Fruit fly (Drosophila melanogaster) whole organism, embryonic: ENCODE data around the gene nAChRalpha5.

Experiments used
- Antp ChIP-seq: fragments of 200-800 bp; sonication (Bioruptor generic); optimal IDR thresholded peaks from 3 replicates; lab custom pipeline; 2016; ENCODE audit warnings: missing biosample characterization, missing genetic modification characterization
- Atf-2 ChIP-seq: fragments of 200-800 bp; sonication (Bioruptor generic); optimal IDR thresholded peaks from 2 replicates; lab custom pipeline; 2016; ENCODE audit warnings: missing biosample characterization, missing genetic modification characterization
- B-H1 ChIP-seq: fragments of 200-800 bp; sonication (Bioruptor generic); IDR thresholded peaks from 3 replicates; pipeline ENCODE4 v1.3.6; 2022; ENCODE audit warnings: missing biosample characterization, missing genetic modification characterization
- BtbVII ChIP-seq: fragments of 200-800 bp; sonication (Bioruptor generic); optimal IDR thresholded peaks from 3 replicates; lab custom pipeline; 2017; ENCODE audit warnings: missing biosample characterization, mild to moderate bottlenecking, missing genetic modification characterization
- CG10462 ChIP-seq: fragments of 200-800 bp; sonication (Bioruptor generic); optimal IDR thresholded peaks from 2 replicates; lab custom pipeline; 2016; ENCODE audit warnings: missing biosample characterization, missing genetic modification characterization
- CG11695 ChIP-seq: fragments of 200-800 bp; sonication (Bioruptor generic); IDR thresholded peaks from 3 replicates; pipeline ENCODE4 v1.3.6; 2022; ENCODE audit warnings: missing biosample characterization, missing genetic modification characterization
- CG12236 ChIP-seq: fragments of 200-800 bp; sonication (Bioruptor generic); optimal IDR thresholded peaks from 2 replicates; lab custom pipeline; 2016; ENCODE audit warnings: missing biosample characterization, missing genetic modification characterization
- CG13424 ChIP-seq: fragments of 200-800 bp; sonication (Bioruptor generic); optimal IDR thresholded peaks from 2 replicates; lab custom pipeline; 2019; ENCODE audit warnings: missing biosample characterization, mild to moderate bottlenecking, missing genetic modification characterization, moderate library complexity
- CG13624 ChIP-seq: fragments of 200-800 bp; sonication (Bioruptor generic); optimal IDR thresholded peaks from 2 replicates; lab custom pipeline; 2016; ENCODE audit warnings: missing biosample characterization, missing genetic modification characterization
- CG14667 ChIP-seq: fragments of 200-800 bp; sonication (Bioruptor generic); IDR thresholded peaks from 2 replicates; pipeline ENCODE4 v1.3.6; 2022; ENCODE audit warnings: missing biosample characterization, missing genetic modification characterization
- CG1647 ChIP-seq: fragments of 200-800 bp; sonication (Bioruptor generic); optimal IDR thresholded peaks from 3 replicates; lab custom pipeline; 2016; ENCODE audit warnings: missing biosample characterization, missing genetic modification characterization
- CG17359 ChIP-seq: fragments of 200-800 bp; sonication (Bioruptor generic); optimal IDR thresholded peaks from 3 replicates; lab custom pipeline; 2018; ENCODE audit warnings: missing biosample characterization, mild to moderate bottlenecking, missing genetic modification characterization, moderate library complexity
- CG17361 ChIP-seq: fragments of 200-800 bp; sonication (Bioruptor generic); IDR thresholded peaks from 3 replicates; pipeline ENCODE4 v1.3.6; 2022; ENCODE audit warnings: missing biosample characterization, missing genetic modification characterization
- CG17612 ChIP-seq: fragments of 200-800 bp; sonication (Bioruptor generic); IDR thresholded peaks from 2 replicates; pipeline ENCODE4 v1.3.6; 2022; ENCODE audit warnings: missing biosample characterization, missing genetic modification characterization
- CG2129 ChIP-seq: fragments of 200-800 bp; sonication (Bioruptor generic); IDR thresholded peaks from 2 replicates; pipeline ENCODE4 v1.3.6; 2022; ENCODE audit warnings: missing biosample characterization, missing genetic modification characterization; ENCODE audit not compliant: partially characterized antibody
- CG2712 ChIP-seq: fragments of 200-800 bp; optimal IDR thresholded peaks from 3 replicates; lab custom pipeline; 2019; ENCODE audit warnings: missing biosample characterization, mild to moderate bottlenecking, missing genetic modification characterization, moderate library complexity
- CG30403 ChIP-seq: fragments of 200-800 bp; sonication (Bioruptor generic); optimal IDR thresholded peaks from 3 replicates; lab custom pipeline; 2016; ENCODE audit warnings: missing biosample characterization, missing genetic modification characterization
- CG3995 ChIP-seq: fragments of 200-800 bp; sonication (Bioruptor generic); optimal IDR thresholded peaks from 3 replicates; lab custom pipeline; 2016; ENCODE audit warnings: missing biosample characterization, missing genetic modification characterization
- CG42726 ChIP-seq: fragments of 200-800 bp; sonication (Bioruptor generic); IDR thresholded peaks from 2 replicates; pipeline ENCODE4 v1.3.6; 2022; ENCODE audit warnings: missing biosample characterization, missing genetic modification characterization; ENCODE audit not compliant: partially characterized antibody
- CG4617 ChIP-seq: fragments of 200-800 bp; sonication (Bioruptor generic); optimal IDR thresholded peaks from 3 replicates; lab custom pipeline; 2016; ENCODE audit warnings: missing biosample characterization, missing genetic modification characterization, borderline replicate concordance
- CG9609 ChIP-seq: fragments of 200-800 bp; sonication (Bioruptor generic); optimal IDR thresholded peaks from 3 replicates; lab custom pipeline; 2016; ENCODE audit warnings: missing biosample characterization, missing genetic modification characterization
- CHES-1-like ChIP-seq: fragments of 200-800 bp; sonication (Bioruptor generic); optimal IDR thresholded peaks from 2 replicates; lab custom pipeline; 2016; ENCODE audit warnings: missing biosample characterization, missing genetic modification characterization
- Doc2 ChIP-seq: fragments of 200-800 bp; sonication (Bioruptor generic); IDR thresholded peaks from 2 replicates; pipeline ENCODE4 v1.3.6; 2022; ENCODE audit warnings: missing biosample characterization, missing genetic modification characterization
- Fer1 ChIP-seq: fragments of 200-800 bp; sonication (Bioruptor generic); optimal IDR thresholded peaks from 2 replicates; lab custom pipeline; 2017; ENCODE audit warnings: missing biosample characterization, mild to moderate bottlenecking, missing genetic modification characterization
- Hey ChIP-seq: fragments of 200-800 bp; sonication (Bioruptor generic); optimal IDR thresholded peaks from 3 replicates; lab custom pipeline; 2018; ENCODE audit warnings: missing biosample characterization, mild to moderate bottlenecking, missing genetic modification characterization
- Hr3 ChIP-seq: fragments of 200-800 bp; sonication (Bioruptor generic); optimal IDR thresholded peaks from 3 replicates; lab custom pipeline; 2016; ENCODE audit warnings: missing biosample characterization, missing genetic modification characterization
- MESR4 ChIP-seq: fragments of 200-800 bp; sonication (Bioruptor generic); optimal IDR thresholded peaks from 2 replicates; lab custom pipeline; 2018; ENCODE audit warnings: missing biosample characterization, mild to moderate bottlenecking, missing genetic modification characterization, moderate library complexity
- Mad ChIP-seq: fragments of 200-800 bp; sonication (Bioruptor generic); optimal IDR thresholded peaks from 2 replicates; lab custom pipeline; 2016; ENCODE audit warnings: missing biosample characterization, missing genetic modification characterization
- Mes4 ChIP-seq: fragments of 200-800 bp; sonication (Bioruptor generic); optimal IDR thresholded peaks from 2 replicates; lab custom pipeline; 2016; ENCODE audit warnings: missing biosample characterization, missing genetic modification characterization
- Myb ChIP-seq: fragments of 200-800 bp; sonication (Bioruptor generic); optimal IDR thresholded peaks from 2 replicates; lab custom pipeline; 2016; ENCODE audit warnings: missing biosample characterization, missing genetic modification characterization
- NfI ChIP-seq: fragments of 200-800 bp; sonication (Bioruptor generic); optimal IDR thresholded peaks from 3 replicates; lab custom pipeline; 2018; ENCODE audit warnings: missing biosample characterization, mild to moderate bottlenecking, missing genetic modification characterization, moderate library complexity
- Pdp1 ChIP-seq, 2 experiments: fragments of 200-800 bp; sonication (Bioruptor generic); optimal IDR thresholded peaks; 3 replicates each; lab custom pipeline; 2016; ENCODE audit warnings: missing biosample characterization in 2 of 2, missing genetic modification characterization in 2 of 2, mild to moderate bottlenecking in 1 of 2, moderate library complexity in 1 of 2
- Side ChIP-seq: fragments of 200-800 bp; sonication (Bioruptor generic); optimal IDR thresholded peaks from 2 replicates; lab custom pipeline; 2016; ENCODE audit warnings: missing biosample characterization, missing genetic modification characterization
- bbx ChIP-seq: fragments of 200-800 bp; sonication (Bioruptor generic); IDR thresholded peaks from 2 replicates; pipeline ENCODE4 v1.3.6; 2022; ENCODE audit warnings: missing biosample characterization, missing genetic modification characterization; ENCODE audit not compliant: partially characterized antibody
- cas ChIP-seq: fragments of 200-800 bp; sonication (Bioruptor generic); IDR thresholded peaks from 2 replicates; pipeline ENCODE4 v1.3.6; 2022; ENCODE audit warnings: missing biosample characterization, missing genetic modification characterization
- croc ChIP-seq: fragments of 200-800 bp; sonication (Bioruptor generic); conservative IDR thresholded peaks from 3 replicates; pipeline ENCODE4 v1.3.6; 2022; ENCODE audit warnings: missing biosample characterization, missing genetic modification characterization
- dan ChIP-seq: fragments of 200-800 bp; sonication (Bioruptor generic); IDR thresholded peaks from 2 replicates; pipeline ENCODE4 v1.3.6; 2022; ENCODE audit warnings: missing biosample characterization, missing genetic modification characterization
- dm ChIP-seq: fragments of 200-800 bp; sonication (Bioruptor generic); optimal IDR thresholded peaks from 3 replicates; lab custom pipeline; 2016; ENCODE audit warnings: missing biosample characterization, missing genetic modification characterization
- grau ChIP-seq: fragments of 200-800 bp; optimal IDR thresholded peaks from 3 replicates; lab custom pipeline; 2019; ENCODE audit warnings: missing biosample characterization, mild to moderate bottlenecking, missing genetic modification characterization, moderate library complexity
- grn ChIP-seq: fragments of 200-800 bp; sonication (Bioruptor generic); optimal IDR thresholded peaks from 3 replicates; lab custom pipeline; 2017; ENCODE audit warnings: missing biosample characterization, missing genetic modification characterization
- gro ChIP-seq: fragments of 200-800 bp; sonication (Bioruptor generic); optimal IDR thresholded peaks from 2 replicates; lab custom pipeline; 2016; ENCODE audit warnings: missing biosample characterization, missing genetic modification characterization
- gt ChIP-seq: fragments of 200-800 bp; sonication (Bioruptor generic); IDR thresholded peaks from 2 replicates; pipeline ENCODE4 v1.3.6; 2022; ENCODE audit warnings: missing biosample characterization, missing genetic modification characterization
- insv ChIP-seq, 2 experiments: fragments of 200-800 bp; sonication (Bioruptor generic); optimal IDR thresholded peaks; 3 replicates each; lab custom pipeline; 2016 to 2018; ENCODE audit warnings: missing biosample characterization in 2 of 2, missing genetic modification characterization in 2 of 2
- kni ChIP-seq: fragments of 200-800 bp; sonication (Bioruptor generic); optimal IDR thresholded peaks from 3 replicates; lab custom pipeline; 2017; ENCODE audit warnings: mild to moderate bottlenecking, missing biosample characterization, missing genetic modification reagents, missing genetic modification characterization
- lbe ChIP-seq: fragments of 200-800 bp; sonication (Bioruptor generic); optimal IDR thresholded peaks from 2 replicates; lab custom pipeline; 2016; ENCODE audit warnings: missing biosample characterization, mild to moderate bottlenecking, missing genetic modification characterization
- onecut ChIP-seq: fragments of 200-800 bp; sonication (Bioruptor generic); IDR thresholded peaks from 2 replicates; pipeline ENCODE4 v1.3.6; 2022; ENCODE audit warnings: missing biosample characterization, missing genetic modification characterization
- pb ChIP-seq: fragments of 200-800 bp; sonication (Bioruptor generic); optimal IDR thresholded peaks from 3 replicates; lab custom pipeline; 2016; ENCODE audit warnings: missing biosample characterization, missing genetic modification characterization
- phol ChIP-seq: fragments of 200-800 bp; sonication (Bioruptor generic); optimal IDR thresholded peaks from 3 replicates; lab custom pipeline; 2018; ENCODE audit warnings: missing biosample characterization, mild to moderate bottlenecking, missing genetic modification characterization, moderate library complexity
- ranshi ChIP-seq: fragments of 200-800 bp; sonication (Bioruptor generic); IDR thresholded peaks from 2 replicates; pipeline ENCODE4 v1.3.6; 2022; ENCODE audit warnings: missing biosample characterization, missing genetic modification characterization
- ro ChIP-seq: fragments of 200-800 bp; sonication (Bioruptor generic); IDR thresholded peaks from 2 replicates; pipeline ENCODE4 v1.3.6; 2022; ENCODE audit warnings: missing biosample characterization, missing genetic modification characterization
- sr ChIP-seq: fragments of 200-800 bp; sonication (Bioruptor generic); IDR thresholded peaks from 3 replicates; pipeline ENCODE4 v1.3.6; 2022; ENCODE audit warnings: missing biosample characterization, missing genetic modification characterization
- stc ChIP-seq: fragments of 200-800 bp; sonication (Bioruptor generic); IDR thresholded peaks from 2 replicates; pipeline ENCODE4 v1.3.6; 2022; ENCODE audit warnings: missing biosample characterization, missing genetic modification characterization
- unpg ChIP-seq: fragments of 200-800 bp; sonication (Bioruptor generic); optimal IDR thresholded peaks from 3 replicates; lab custom pipeline; 2018; ENCODE audit warnings: missing biosample characterization, mild to moderate bottlenecking, missing genetic modification characterization, moderate library complexity

nAChRalpha5 gene

DNA sequence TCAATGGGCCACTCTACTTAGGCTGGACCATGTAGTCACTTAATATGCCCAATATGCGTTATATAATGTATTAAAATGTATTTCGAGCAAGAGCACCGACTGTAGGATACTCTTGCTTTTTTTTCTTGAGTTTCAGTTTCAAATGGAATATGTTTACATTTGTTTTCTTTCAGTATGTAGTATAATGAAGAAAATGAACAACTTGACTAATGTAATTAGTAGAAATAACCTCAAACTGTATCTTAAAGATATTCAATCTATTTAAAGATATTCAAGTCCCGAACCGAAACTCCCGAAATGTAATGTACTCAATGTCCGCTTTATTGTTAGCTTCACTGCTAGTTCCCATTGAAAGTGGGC is 15.2 kb upstream of the nAChRalpha5 start (continued):
- TF ChIP-seq Myb (GFP tag; lab: Kevin White, UChicago) (peak; percentile 4), MESR4 (no peak), phol (tag; lab: Kevin White, UChicago) (peak; percentile 76), pb (GFP tag; lab: Kevin White, UChicago) (no peak), Doc2 (GFP tag; lab: Robert Waterston, UW) (no peak), CG17359 (tag; lab: Kevin White, UChicago) (peak; percentile 32), gro (GFP tag; lab: Kevin White, UChicago) (no peak), CG4617 (GFP tag; lab: Kevin White, UChicago) (no peak), CG11695 (GFP tag; lab: Robert Waterston, UW) (no peak), sr (GFP tag; lab: Robert Waterston, UW) (no peak), Hey (tag; lab: Kevin White, UChicago) (no peak), grau (peak; percentile 71), NfI (GFP tag; lab: Kevin White, UChicago) (peak; percentile 30), Mad (GFP tag; lab: Kevin White, UChicago) (no peak), CG9609 (no peak), B-H1 (GFP tag; lab: Robert Waterston, UW) (no peak), dan (GFP tag; lab: Robert Waterston, UW) (no peak), lbe (GFP tag; lab: Kevin White, UChicago) (no peak), dm (GFP tag; lab: Kevin White, UChicago) (no peak), gt (no peak), CG42726 (GFP tag; lab: Robert Waterston, UW) (no peak), onecut (GFP tag; lab: Robert Waterston, UW) (no peak), unpg (GFP tag; lab: Kevin White, UChicago) (peak; percentile 52), croc (GFP tag; lab: Robert Waterston, UW) (no peak), Fer1 (GFP tag; lab: Kevin White, UChicago) (no peak), cas (no peak), BtbVII (GFP tag; lab: Kevin White, UChicago) (no peak), ranshi (peak; percentile 20; the same call in 1 of the 2 replicates), CG14667 (GFP tag; lab: Robert Waterston, UW) (peak; percentile 33; the same call in 1 of the 2 replicates), Antp (GFP tag; lab: Kevin White, UChicago) (no peak), bbx (GFP tag; lab: Robert Waterston, UW) (no peak), CHES-1-like (no peak), grn (GFP tag; lab: Kevin White, UChicago) (no peak), Mes4 (GFP tag; lab: Kevin White, UChicago) (no peak), CG2129 (GFP tag; lab: Robert Waterston, UW) (no peak), CG13424 (tag; lab: Kevin White, UChicago) (peak; percentile 45), CG13624 (GFP tag; lab: Kevin White, UChicago) (peak; percentile 22), CG30403 (GFP tag; lab: Kevin White, UChicago) (peak; percentile 67), Hr3 (GFP tag; lab: Kevin White, UChicago) (peak; percentile 59), CG17612 (GFP tag; lab: Robert Waterston, UW) (no peak), Atf-2 (GFP tag; lab: Kevin White, UChicago) (no peak), CG12236 (GFP tag; lab: Kevin White, UChicago) (no peak), CG10462 (GFP tag; lab: Kevin White, UChicago) (no peak), Side (GFP tag; lab: Kevin White, UChicago) (no peak), CG3995 (GFP tag; lab: Kevin White, UChicago) (no peak), ro (no peak), kni (GFP tag; lab: Kevin White, UChicago) (no peak), CG1647 (no peak), insv (GFP tag; optimal IDR thresholded peaks at IDR 0.05; lab: Kevin White, UChicago) (no peak), stc (no peak), Pdp1 (GFP tag; optimal IDR thresholded peaks at IDR 0.05; lab: Kevin White, UChicago) (peak in 1 of 2 experiments; percentile 92), CG17361 (peak; percentile 48; the same call in 1 of the 3 replicates), CG2712 (tag; lab: Kevin White, UChicago) (peak; percentile 51)
